Fruit fly (Drosophila melanogaster) whole organism: ENCODE results near the gene CG17202.

Experiments used
- CG8478 ChIP-seq: fragments of >200 bp; optimal IDR thresholded peaks from 2 replicates; lab custom pipeline; 2018; ENCODE audit warnings: inconsistent platforms
- Dll ChIP-seq: fragments of >200 bp; optimal IDR thresholded peaks from 2 replicates; lab custom pipeline; 2017
- EcR ChIP-seq, 2 experiments: fragments of >200 bp; optimal IDR thresholded peaks; 2 replicates each; lab custom pipeline; 2017; ENCODE audit warnings: missing biosample characterization in 2 of 2, missing genetic modification characterization in 2 of 2, missing genetic modification reagents in 2 of 2
- pan ChIP-seq: fragments of >200 bp; optimal IDR thresholded peaks from 2 replicates; lab custom pipeline; 2017
- psq ChIP-seq: fragments of >200 bp; optimal IDR thresholded peaks from 2 replicates; lab custom pipeline; 2017
- usp ChIP-seq: fragments of >200 bp; optimal IDR thresholded peaks from 2 replicates; lab custom pipeline; 2017; ENCODE audit warnings: missing biosample characterization, missing genetic modification characterization, mixed read lengths

CG17202 gene

dm6 chr3R:12406235-12407196 is 16.1 kb upstream of the CG17202 start, which contains the start of gene CG5167:
CG5167 (plus strand) TSS chr3R:12406532.
- TF ChIP-seq pan = no peak
- no peak for TF ChIP-seq EcR (GFP tag; optimal IDR thresholded peaks at IDR 0.05; lab: Kevin White, UChicago)
- TF ChIP-seq CG8478 = no peak
- TF ChIP-seq psq (lab: Kevin White, UChicago) = no peak
- no peak for TF ChIP-seq Dll (lab: Kevin White, UChicago)
- TF ChIP-seq usp (GFP tag; lab: Kevin White, UChicago) = no peak

DNA sequence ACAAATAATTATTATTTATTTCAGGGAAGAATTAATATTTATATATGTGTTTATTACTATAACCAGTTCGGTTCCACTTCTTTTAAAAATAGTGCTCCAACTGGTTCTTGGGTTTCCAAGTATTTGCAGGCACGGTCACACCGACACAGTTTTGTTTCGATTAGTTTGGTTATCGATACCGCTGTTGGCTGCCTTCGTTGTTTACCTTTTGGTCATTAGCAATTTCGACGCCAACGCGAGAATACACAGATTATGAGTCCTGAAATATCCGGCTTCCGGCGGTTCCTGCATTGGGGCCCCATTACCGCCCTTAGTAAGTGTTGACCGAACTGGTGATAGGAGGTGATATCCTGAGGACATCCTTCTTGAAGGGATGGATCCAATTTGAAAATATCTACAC is 14.4 kb upstream of the CG17202 start, which contains the start of gene CG5196:
Gene CG5196 (plus strand): TSS at position 157 of the 400 bp plus-strand sequence.
- TF ChIP-seq psq (lab: Kevin White, UChicago) (no peak), usp (GFP tag; lab: Kevin White, UChicago) (no peak), Dll (lab: Kevin White, UChicago) (no peak), CG8478 (no peak), pan (no peak), EcR (GFP tag; optimal IDR thresholded peaks at IDR 0.05; lab: Kevin White, UChicago) (no peak)

DNA sequence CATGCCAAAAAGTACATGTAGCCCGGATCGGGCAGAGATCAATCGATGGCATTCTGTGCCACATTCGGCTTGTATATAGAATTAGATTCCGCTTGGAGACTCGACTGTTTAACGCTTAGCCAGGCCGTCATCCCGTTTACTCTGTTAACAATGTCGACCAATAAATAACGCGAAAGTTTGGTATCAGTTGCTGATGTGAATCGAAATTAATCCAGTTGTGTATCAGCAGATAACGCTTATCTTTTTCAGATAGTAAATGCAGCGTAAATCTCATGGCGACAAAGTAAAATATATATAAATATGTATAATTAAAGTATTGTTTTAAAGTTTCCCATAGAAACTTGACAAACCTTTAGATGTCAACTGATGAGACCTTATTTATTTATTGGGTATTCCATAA is 11.1 kb upstream of the CG17202 start:
- no peak for TF ChIP-seq Dll (lab: Kevin White, UChicago)
- TF ChIP-seq psq (lab: Kevin White, UChicago) = no peak
- no peak for TF ChIP-seq usp (GFP tag; lab: Kevin White, UChicago)
- no peak for TF ChIP-seq CG8478
- no peak for TF ChIP-seq EcR (GFP tag; optimal IDR thresholded peaks at IDR 0.05; lab: Kevin White, UChicago)
- TF ChIP-seq pan = no peak

DNA sequence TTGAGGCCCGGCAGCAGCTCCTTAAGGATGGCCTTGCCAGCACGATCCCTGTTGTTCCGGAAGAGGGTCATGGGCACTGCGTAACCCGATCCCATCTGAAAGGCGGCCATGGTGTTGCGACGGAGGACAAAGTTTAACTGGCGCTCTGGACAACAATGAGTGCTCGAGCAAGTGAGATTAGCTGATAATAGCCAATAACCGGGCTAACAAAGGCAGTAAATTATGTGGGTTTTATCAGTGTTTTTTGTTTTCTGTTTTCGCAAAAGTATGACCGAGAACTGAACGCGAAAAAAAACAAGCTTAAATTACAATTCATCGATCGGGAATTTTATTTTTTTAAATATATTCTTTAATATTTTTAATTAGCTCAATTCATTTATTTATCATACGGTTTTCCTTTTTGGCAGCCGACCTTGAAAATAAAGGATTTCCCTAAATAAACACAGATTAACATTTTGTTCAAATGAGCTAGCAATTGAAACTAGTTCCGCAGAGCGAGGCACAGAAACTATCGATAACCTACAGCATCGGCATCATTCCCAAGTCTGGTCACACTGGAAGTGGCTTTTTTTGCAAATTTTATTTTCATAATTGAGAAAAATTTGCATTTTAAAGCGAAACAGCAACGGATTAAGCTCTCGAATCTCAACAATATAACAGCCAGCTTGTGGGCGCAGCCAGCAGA is 9.2 kb upstream of the CG17202 start, which contains the start of the genes Dip-C and pps:
Gene Dip-C (minus strand): TSS at position 486 of the 685 bp plus-strand sequence.
Gene pps (plus strand): TSS at position 555 of the 685 bp plus-strand sequence.
- no peak for TF ChIP-seq pan
- no peak for TF ChIP-seq usp (GFP tag; lab: Kevin White, UChicago)
- TF ChIP-seq CG8478 = no peak
- TF ChIP-seq EcR (GFP tag; optimal IDR thresholded peaks at IDR 0.05; lab: Kevin White, UChicago) = no peak
- TF ChIP-seq psq (lab: Kevin White, UChicago) = no peak
- TF ChIP-seq Dll (lab: Kevin White, UChicago) = no peak

DNA sequence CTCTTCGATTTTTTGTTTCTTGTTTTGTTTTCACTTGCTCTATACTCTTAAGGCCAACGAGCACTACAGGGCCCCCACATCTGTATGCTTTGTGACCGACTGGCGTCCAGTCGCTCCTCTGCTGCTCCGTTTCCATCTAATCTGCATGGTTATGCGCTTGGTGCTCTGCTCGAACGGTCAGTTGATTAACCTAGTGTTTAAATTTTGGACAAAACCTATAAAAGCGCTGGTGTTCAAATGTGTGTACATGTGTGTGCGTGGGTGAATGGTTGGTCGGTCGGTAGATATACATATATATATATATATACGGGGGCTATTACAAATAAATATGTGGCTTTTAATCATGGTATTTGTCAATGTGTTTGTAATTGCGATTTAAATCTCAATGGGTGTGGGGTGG is 1.4 kb downstream of the CG17202 start:
- TF ChIP-seq psq (lab: Kevin White, UChicago) = no peak
- TF ChIP-seq pan = no peak
- no peak for TF ChIP-seq usp (GFP tag; lab: Kevin White, UChicago)
- TF ChIP-seq CG8478 = no peak
- no peak for TF ChIP-seq Dll (lab: Kevin White, UChicago)
- TF ChIP-seq EcR (GFP tag; optimal IDR thresholded peaks at IDR 0.05; lab: Kevin White, UChicago) = no peak

DNA sequence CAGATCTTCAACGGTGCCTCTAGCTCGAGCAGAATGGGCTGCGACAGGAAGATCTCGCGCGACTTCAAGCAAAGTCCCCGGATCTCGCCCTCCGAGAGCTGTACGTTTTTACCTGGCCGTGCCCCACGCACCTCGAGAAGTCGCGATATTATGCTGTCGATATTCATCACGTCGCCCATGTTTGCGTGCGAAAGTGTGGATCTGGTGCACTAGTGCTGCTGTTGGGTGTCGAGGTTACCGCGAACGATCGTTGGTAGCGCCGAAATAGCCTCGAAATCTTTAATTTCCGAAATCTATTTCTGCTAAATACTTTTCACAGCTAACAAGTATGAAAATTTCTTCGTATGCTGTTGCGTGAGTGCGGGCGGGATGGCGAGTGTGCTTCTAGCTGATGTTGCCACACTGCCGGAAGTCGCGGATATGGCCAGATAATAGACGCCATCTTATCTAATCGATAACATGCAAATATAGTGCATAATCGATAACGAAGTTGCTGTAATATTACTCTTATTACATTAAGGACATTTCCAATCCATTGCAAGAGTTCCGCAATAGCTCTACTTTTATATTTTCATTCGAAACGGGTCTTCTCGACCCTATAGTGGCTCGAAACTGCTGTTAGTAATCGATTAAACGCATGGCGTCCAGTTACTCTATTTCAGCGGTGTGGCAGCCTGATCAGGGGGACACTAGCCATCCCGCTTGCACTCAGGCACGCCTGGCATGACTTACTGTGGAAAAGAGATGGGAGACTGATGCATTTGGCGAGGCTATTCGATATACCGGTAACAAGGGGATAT is 3.1 kb downstream of the CG17202 start, which contains the start of gene Pp1-87B:
Gene Pp1-87B (minus strand): TSS at position 408 of the 800 bp plus-strand sequence.
- TF ChIP-seq usp (GFP tag; lab: Kevin White, UChicago) = no peak
- peak; percentile 71 for TF ChIP-seq CG8478

DNA sequence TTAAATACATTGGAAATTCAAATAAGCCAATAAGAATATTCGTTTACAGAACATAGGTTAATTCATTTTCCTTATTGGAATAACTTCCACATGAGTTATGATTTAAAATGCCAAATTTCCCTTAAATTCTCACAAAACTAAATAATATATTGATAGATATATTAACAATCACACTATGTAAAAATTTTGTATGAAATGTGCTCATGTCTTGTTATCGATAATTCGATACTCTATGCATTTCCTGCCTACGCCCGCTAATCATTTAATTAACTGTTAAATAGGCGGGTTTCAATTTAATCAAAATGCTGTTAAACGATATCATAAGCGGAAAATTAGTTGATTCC is 3.7 kb downstream of the CG17202 start, which contains the start of gene NANS:
Gene NANS (plus strand): TSS at position 269 of the 344 bp plus-strand sequence.
- no peak for TF ChIP-seq CG8478
- no peak for TF ChIP-seq Dll (lab: Kevin White, UChicago)
- TF ChIP-seq psq (lab: Kevin White, UChicago) = no peak
- no peak for TF ChIP-seq usp (GFP tag; lab: Kevin White, UChicago)
- no peak for TF ChIP-seq pan
- no peak for TF ChIP-seq EcR (GFP tag; optimal IDR thresholded peaks at IDR 0.05; lab: Kevin White, UChicago)

DNA sequence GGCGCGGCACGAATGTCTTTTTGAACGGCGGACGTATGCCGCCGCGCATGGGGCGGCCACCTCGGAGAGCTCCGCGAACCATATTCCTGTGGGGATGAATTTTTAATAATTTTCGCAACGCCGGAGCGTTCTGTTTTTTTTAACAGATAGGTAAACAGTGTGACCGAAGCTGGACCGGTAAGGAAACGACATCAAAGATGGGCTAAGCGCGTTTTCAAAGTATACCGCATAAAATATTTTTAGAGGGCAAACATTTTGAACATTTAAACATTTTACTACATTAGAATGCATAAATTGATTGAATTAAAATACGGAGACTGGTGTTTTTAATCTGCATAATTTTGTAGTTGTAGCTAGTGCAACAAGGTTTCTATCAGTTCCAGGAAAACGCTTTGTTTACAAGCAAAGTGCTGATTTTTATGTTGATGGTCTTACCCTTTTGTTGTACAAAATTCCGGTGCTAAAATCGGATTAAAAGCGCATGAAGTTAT is 6.6 kb downstream of the CG17202 start, which contains the start of the genes CG5641 and CG5245:
Gene CG5641 (minus strand): TSS at position 163 of the 491 bp plus-strand sequence.
Gene CG5245 (plus strand): TSS at position 441 of the 491 bp plus-strand sequence.
- TF ChIP-seq EcR (GFP tag; optimal IDR thresholded peaks at IDR 0.05; lab: Kevin White, UChicago) (no peak), Dll (lab: Kevin White, UChicago) (no peak), psq (lab: Kevin White, UChicago) (no peak), pan (no peak), usp (GFP tag; lab: Kevin White, UChicago) (no peak), CG8478 (no peak)

DNA sequence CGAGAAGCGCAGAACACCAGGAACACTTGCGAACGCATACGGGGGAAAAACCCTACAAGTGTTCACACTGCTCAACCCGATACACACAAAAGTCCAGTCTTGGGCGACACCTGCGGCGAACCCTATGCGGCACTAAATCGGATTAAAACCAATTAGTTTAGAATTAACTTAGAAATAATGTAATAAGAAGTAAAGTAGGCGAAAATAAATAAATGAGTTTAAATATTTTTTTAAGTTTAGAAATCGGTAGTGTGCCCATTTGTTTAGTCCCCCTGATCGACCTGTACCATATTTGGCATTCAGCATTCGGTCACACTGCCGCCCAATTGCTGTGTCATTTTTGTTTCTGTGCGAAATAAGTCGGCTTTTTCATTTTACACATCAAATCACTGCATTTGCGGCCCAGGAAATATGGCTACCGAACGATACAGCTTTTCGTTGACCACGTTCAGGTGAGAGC is 8.5 kb downstream of the CG17202 start, which contains the start of gene Prosalpha2:
Gene Prosalpha2 (plus strand): TSS at position 292 of the 460 bp plus-strand sequence.
- no peak for TF ChIP-seq EcR (GFP tag; optimal IDR thresholded peaks at IDR 0.05; lab: Kevin White, UChicago)
- no peak for TF ChIP-seq psq (lab: Kevin White, UChicago)
- TF ChIP-seq usp (GFP tag; lab: Kevin White, UChicago) = no peak
- TF ChIP-seq CG8478 = no peak
- no peak for TF ChIP-seq Dll (lab: Kevin White, UChicago)
- TF ChIP-seq pan = no peak

- no peak for TF ChIP-seq CG8478
- TF ChIP-seq psq (lab: Kevin White, UChicago) = no peak
- no peak for TF ChIP-seq pan
These were observed 11.2 kb downstream of the CG17202 start, which contains the start of the genes Aos1 and Srlp for dm6 chr3R:12433764-12434163. Aos1 (minus strand) TSS chr3R:12433822. Srlp (plus strand) TSS chr3R:12434098.
